Worm (Caenorhabditis elegans) whole organism, young adult: Measurements from ENCODE around the gene H40L08.8.

Experiments used
- Y67H2A.10 ChIP-seq: fragments of 200-800 bp; sonication (Bioruptor generic); conservative IDR thresholded peaks from 2 replicates; pipeline ENCODE4 v1.3.6; 2022; ENCODE audit warnings: missing genetic modification reagents, missing genetic modification characterization, missing compliant biosample characterization
- egl-18 ChIP-seq: fragments of 200-800 bp; sonication (Bioruptor generic); IDR thresholded peaks from 2 replicates; pipeline ENCODE4 v1.3.6; 2022; ENCODE audit warnings: missing genetic modification reagents, missing genetic modification characterization, missing compliant biosample characterization
- fkh-3 ChIP-seq: sonication (generic microtip); optimal IDR thresholded peaks from 2 replicates; lab custom pipeline; 2016; ENCODE audit warnings: mild to moderate bottlenecking, missing genetic modification characterization, missing compliant biosample characterization

DNA sequence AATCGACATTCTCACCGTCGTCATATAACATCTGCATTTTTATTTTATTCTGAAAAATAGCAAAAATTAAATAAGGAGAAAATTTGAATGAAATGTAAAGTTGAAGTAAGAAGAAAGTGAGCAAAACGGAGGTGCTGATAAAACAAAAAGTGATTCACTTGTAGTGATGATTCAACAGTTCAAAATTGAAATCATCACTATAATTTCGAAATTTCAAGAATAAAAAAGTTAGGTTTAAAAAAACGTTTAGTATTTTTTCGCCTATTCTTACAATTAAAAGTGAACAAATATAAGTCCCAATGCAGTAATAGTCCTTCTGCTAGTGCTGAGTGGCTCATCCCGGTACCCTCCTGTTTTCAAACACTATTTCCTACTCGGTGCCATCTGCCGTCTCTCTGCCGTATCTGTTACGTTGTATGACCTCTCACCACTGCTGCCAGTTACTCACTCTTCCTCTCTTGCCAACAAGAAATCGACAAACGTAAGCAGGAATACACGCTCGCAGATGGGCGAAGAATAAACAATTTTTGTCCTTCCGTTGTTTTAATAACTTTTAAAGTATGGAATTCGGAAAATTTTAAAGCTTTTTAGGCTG, 23.0 kb upstream of the H40L08.8 start, which contains the start of gene dhhc-1:
- TF ChIP-seq egl-18 (GFP tag; lab: Robert Waterston, UW) (no peak), fkh-3 (no peak), Y67H2A.10 (no peak)
